Worm (Caenorhabditis elegans): ENCODE measurements around the gene F10E9.1.
A peak's percentile ranks its signal among the peaks of the same experiment; 100 is the strongest.

The F10E9.1 gene

DNA sequence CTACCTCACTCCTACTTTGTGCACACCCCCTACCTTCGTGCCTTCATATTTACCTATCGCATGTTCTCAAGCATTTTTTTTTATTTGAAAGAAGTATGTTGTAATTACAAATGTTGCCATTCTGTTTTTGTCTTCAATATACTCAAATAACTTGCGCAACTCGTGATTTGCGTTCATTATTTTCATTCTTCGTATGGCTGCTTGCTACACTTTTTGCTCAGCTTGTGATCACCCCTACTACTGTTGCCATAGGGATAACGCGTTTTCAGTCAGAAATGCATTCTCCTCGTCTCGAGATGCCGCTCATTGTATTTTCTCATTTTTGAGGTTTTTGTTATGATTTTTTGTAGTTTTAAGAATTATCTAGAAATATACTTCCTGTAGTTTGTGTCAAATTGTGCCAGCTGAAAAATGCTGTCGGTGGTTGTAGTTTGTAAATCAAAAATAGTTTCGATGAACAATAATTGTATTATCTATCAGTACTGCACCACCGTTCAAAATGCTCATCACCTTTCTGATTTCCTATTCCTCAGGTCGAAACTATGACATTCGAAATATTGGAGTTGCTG is at the start of gene F10E9.1:
Gene F10E9.1, plus strand, starts transcription at position 519 of the 569 bp plus-strand sequence.
- no peak for TF ChIP-seq nhr-77 (tag; optimal IDR thresholded peaks at IDR 0.05)
- no peak for TF ChIP-seq ama-1 (optimal IDR thresholded peaks at IDR 0.05)
- TF ChIP-seq nhr-11 (tag; optimal IDR thresholded peaks at IDR 0.05) = peak; percentile 62

DNA sequence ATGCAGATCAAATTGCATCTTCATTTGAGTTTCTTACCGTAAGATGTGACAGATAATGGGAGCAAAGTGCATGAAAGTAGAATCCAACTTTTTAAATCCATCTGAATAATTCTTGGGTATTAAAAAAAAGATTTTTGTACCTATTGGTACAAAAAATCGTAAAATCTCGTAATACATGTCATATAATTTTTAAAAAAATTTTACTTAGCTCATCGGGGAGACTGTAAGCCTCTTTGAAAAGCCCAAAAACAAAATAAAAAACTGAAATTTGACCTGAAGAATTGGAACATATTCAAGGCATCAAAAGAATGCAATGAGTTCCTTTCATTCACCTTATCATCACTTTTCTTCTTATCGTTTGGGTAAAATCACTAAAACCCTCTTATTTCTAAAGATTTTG is 47.1 kb upstream of the F10E9.1 start, which contains the start of gene clec-160:
Gene clec-160, minus strand, starts transcription at position 101 of the 400 bp plus-strand sequence.
- TF ChIP-seq elt-2 (tag; optimal IDR thresholded peaks at IDR 0.05) (peak; percentile 6), lin-39 (tag; optimal IDR thresholded peaks at IDR 0.05) (no peak), nhr-12 (tag; optimal IDR thresholded peaks at IDR 0.05) (no peak)

DNA sequence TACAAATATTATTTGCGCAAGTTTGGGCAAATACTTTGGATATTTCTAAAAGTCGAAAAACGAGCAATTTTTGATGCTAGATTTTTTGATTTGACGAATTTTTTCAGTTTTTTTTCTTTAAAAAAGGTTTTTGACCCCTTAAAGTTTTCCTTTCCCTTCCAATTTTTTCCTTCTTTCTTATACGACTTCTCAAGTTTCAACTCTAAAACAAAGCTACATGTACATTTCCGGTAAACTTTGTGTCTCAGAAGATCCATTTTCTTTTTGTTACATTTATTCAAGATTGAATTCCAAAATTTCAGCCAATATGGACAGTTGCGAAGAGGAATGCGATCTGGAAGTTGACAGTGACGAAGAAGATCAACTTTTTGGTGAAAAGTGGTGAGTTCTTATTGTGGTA is 44.2 kb upstream of the F10E9.1 start, which contains the start of gene mig-10:
Gene mig-10, plus strand, starts transcription at position 301 of the 400 bp plus-strand sequence.
- TF ChIP-seq nhr-28 (tag; optimal IDR thresholded peaks at IDR 0.05) = no peak
- no peak for TF ChIP-seq jun-1 (tag; optimal IDR thresholded peaks at IDR 0.05)
- TF ChIP-seq lin-39 (tag; optimal IDR thresholded peaks at IDR 0.05) = no peak
- no peak for TF ChIP-seq fos-1 (tag; optimal IDR thresholded peaks at IDR 0.05)

DNA sequence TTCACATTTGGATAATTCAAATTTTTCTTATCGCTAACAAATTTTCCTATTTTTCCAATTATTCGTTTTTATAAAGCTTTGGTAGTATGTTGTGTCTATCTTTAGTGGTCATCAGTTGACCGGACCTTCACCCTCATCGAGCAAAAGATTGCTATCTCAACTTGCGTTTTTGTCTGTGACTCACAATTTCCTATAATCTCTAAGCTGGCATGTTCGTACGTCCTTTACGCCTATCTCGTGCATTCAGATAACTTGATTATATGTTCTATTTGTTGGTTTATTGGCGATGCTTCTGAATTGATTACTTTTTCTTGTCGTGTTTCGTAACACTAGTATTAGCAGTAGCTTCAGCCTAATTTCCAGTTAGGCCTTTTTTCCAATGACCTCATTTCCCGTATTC is 43.4 kb upstream of the F10E9.1 start:
- TF ChIP-seq lin-15B (tag; optimal IDR thresholded peaks at IDR 0.05) = no peak
- no peak for TF ChIP-seq lin-39 (tag; optimal IDR thresholded peaks at IDR 0.05)
- TF ChIP-seq ceh-9 (tag; optimal IDR thresholded peaks at IDR 0.05) = no peak
- TF ChIP-seq elt-1 (tag; optimal IDR thresholded peaks at IDR 0.05) = peak; percentile 20

DNA sequence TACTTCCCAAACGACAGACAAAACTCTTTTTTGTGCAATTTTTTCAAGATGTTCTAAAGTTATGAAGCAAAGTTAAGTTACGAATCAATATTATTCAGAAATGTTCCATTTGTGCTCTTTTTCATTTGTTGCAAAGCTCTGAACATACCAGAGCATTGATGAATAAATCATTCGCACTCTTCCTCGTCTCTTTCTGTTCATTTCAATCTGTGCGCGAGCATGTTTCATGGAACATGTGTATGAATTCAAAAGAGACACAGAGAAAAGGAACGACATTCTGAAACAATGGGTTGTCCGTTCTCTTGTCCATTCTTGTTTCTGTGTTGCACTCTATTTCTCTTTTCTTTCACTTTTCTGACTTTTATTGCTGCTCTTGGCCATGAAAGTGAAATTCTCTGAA is 42.6 kb upstream of the F10E9.1 start:
- TF ChIP-seq aly-2 (tag; optimal IDR thresholded peaks at IDR 0.05) = no peak
- TF ChIP-seq snpc-4 (tag; optimal IDR thresholded peaks at IDR 0.05) = no peak
- TF ChIP-seq ama-1 (optimal IDR thresholded peaks at IDR 0.05) = no peak
- TF ChIP-seq zag-1 (tag; optimal IDR thresholded peaks at IDR 0.05) = no peak
- no peak for TF ChIP-seq ZK546.5 (tag; optimal IDR thresholded peaks at IDR 0.05)
- TF ChIP-seq skn-1 (tag; optimal IDR thresholded peaks at IDR 0.05) = no peak
- TF ChIP-seq ceh-16 (tag; optimal IDR thresholded peaks at IDR 0.05) = no peak
- no peak for TF ChIP-seq elt-3 (tag; optimal IDR thresholded peaks at IDR 0.05)
- TF ChIP-seq ceh-82 (tag; optimal IDR thresholded peaks at IDR 0.05) = no peak
- TF ChIP-seq nhr-237 (tag; optimal IDR thresholded peaks at IDR 0.05) = no peak
- no peak for TF ChIP-seq hmg-11 (tag; optimal IDR thresholded peaks at IDR 0.05)

DNA sequence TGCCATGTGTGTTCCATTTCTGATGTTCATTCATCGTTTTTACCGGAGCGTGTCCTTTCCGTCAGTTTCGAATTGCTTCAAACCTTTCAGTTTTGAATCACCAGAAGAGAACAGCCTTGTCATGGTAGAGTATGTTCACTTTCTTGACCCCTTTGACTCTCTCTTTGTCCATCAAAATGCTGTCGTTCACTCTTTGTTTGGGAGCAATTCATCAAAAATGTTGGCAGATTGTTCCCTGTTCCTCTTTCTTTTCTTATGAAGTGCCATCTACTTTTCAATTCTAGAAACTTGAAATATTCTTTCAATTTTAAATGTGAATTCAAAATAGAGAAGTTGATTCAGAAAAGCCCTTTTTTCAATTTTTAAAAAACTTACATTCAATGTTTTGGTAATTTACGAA is 41.7 kb upstream of the F10E9.1 start:
- TF ChIP-seq nhr-43 (tag; optimal IDR thresholded peaks at IDR 0.05; ENCODE audit: poor library complexity, severe bottlenecking) = no peak
- no peak for TF ChIP-seq sea-2 (GFP tag; optimal IDR thresholded peaks at IDR 0.05)
- no peak for TF ChIP-seq fkh-2 (tag; optimal IDR thresholded peaks at IDR 0.05)
- TF ChIP-seq unc-39 (tag; optimal IDR thresholded peaks at IDR 0.05) = no peak
- no peak for TF ChIP-seq nhr-237 (tag; optimal IDR thresholded peaks at IDR 0.05)
- TF ChIP-seq mdl-1 (tag; optimal IDR thresholded peaks at IDR 0.05) = no peak
- no peak for TF ChIP-seq nfya-1 (tag; optimal IDR thresholded peaks at IDR 0.05; ENCODE audit: insufficient read depth)
- no peak for TF ChIP-seq skn-1 (tag; optimal IDR thresholded peaks at IDR 0.05)
- TF ChIP-seq nhr-67 (tag; optimal IDR thresholded peaks at IDR 0.05) = no peak
- no peak for TF ChIP-seq lin-15B (tag; optimal IDR thresholded peaks at IDR 0.05)
- no peak for TF ChIP-seq lin-39 (tag; optimal IDR thresholded peaks at IDR 0.05)
- TF ChIP-seq zag-1 (tag; optimal IDR thresholded peaks at IDR 0.05) = no peak
- TF ChIP-seq ztf-4 (tag; optimal IDR thresholded peaks at IDR 0.05) = no peak
- no peak for TF ChIP-seq snpc-4 (tag; optimal IDR thresholded peaks at IDR 0.05)
- no peak for TF ChIP-seq aly-2 (tag; optimal IDR thresholded peaks at IDR 0.05)
- no peak for TF ChIP-seq jun-1 (tag; optimal IDR thresholded peaks at IDR 0.05)
- TF ChIP-seq nhr-25 (tag; optimal IDR thresholded peaks at IDR 0.05) = no peak
- TF ChIP-seq ZK546.5 (tag; optimal IDR thresholded peaks at IDR 0.05) = no peak
- TF ChIP-seq mml-1 (tag; optimal IDR thresholded peaks at IDR 0.05) = no peak
- no peak for TF ChIP-seq pqm-1 (tag; optimal IDR thresholded peaks at IDR 0.05)
